Worm (Caenorhabditis elegans) whole organism, early embryonic: Measurements from ENCODE around the gene F49E11.7.

Experiments used
- aly-1 ChIP-seq: sonication (generic microtip); optimal IDR thresholded peaks from 2 replicates; lab custom pipeline; 2016; ENCODE audit warnings: missing genetic modification characterization, missing compliant biosample characterization
- ceh-36 ChIP-seq: sonication (generic microtip); optimal IDR thresholded peaks from 2 replicates; lab custom pipeline; 2016; ENCODE audit warnings: missing genetic modification characterization, inconsistent platforms, missing compliant biosample characterization
- ets-7 ChIP-seq: sonication (generic microtip); optimal IDR thresholded peaks from 2 replicates; lab custom pipeline; 2016; ENCODE audit warnings: missing genotype, missing genetic modification characterization, missing compliant biosample characterization
- hmg-4 ChIP-seq: fragments of 200-800 bp; sonication (Bioruptor generic); optimal IDR thresholded peaks from 2 replicates; lab custom pipeline; 2018; ENCODE audit warnings: mild to moderate bottlenecking, missing genetic modification characterization, missing compliant biosample characterization

ce11 chrIV:13067200-13067599 is 14.5 kb downstream of the F49E11.7 start, which contains the start of gene col-131:
- no peak for TF ChIP-seq hmg-4 (GFP tag; lab: Kevin White, UChicago)
- TF ChIP-seq ceh-36 (tag; lab: Kevin White, UChicago): no peak
- TF ChIP-seq aly-1: no peak
- no peak for TF ChIP-seq ets-7 (tag; lab: Kevin White, UChicago)
